Fruit fly (Drosophila melanogaster): ENCODE measurements around the gene fbp.

DNA sequence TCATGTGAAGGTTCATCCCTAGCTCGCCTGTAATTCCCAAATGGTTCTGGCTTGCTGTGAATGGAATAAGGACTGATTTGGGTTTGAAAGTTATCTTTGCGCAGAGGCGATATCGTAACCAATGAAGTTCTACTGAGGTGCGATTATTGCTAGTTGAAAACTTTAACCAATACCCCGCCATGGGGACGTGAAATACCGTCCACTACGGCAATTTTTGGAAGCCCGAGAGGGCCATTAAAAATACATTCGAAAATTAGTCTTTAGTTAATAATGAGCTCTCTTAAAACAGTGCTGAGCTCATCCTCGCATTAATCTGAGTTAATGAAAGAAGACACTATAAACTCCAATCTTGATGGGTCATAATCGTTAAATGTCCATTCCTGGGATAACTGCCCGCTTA is 46.7 kb upstream of the fbp start:
- no peak for TF ChIP-seq CG8478 (optimal IDR thresholded peaks at IDR 0.05)
- TF ChIP-seq usp (GFP tag; optimal IDR thresholded peaks at IDR 0.05): no peak
- TF ChIP-seq pan (optimal IDR thresholded peaks at IDR 0.05): no peak
- TF ChIP-seq psq (optimal IDR thresholded peaks at IDR 0.05): no peak
